Fruit fly (Drosophila melanogaster): ENCODE measurements around the gene png.

png gene

DNA sequence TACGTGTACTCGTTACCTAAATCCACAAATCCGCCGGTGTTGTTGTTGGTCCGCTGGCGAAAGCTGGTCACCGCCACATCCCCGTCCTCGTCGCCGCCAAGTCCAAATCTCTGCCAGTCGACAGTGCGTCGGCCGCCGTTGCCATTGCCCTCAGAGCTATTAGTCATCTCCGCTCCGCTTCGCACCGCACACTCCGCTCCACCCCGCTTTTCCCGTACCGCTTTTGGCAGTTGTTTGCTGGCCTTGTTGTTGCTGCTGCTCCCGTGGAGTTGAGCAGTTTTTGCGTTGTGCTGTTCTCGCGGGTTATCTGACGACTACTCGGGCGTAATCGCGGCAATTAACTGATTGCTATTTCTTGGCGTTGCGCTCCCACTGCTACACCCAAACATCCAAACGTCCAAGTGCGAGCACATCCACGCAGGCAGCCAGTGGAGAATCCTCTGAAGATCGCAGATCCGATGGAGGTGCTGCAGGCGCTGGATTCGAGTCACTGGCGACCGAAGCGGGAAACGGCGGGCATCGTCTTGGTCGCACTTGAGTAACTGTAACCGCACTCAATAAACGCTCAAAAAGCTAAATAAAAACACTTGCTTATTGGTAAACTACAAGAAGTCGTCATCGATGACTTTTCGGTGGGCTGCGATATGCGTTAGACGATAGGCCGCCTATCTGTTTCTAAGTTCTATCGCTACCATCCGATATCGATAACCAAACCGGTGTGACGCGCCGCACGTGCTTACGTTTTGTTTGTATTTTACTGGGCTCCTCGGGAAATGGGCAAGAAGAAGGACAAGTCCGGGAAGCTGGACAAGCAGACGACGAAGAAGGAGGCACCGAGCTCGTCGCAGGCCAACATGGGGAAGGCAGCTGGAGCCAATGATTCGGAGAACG, 3.8 kb downstream of the png start, which contains the start of the genes CG12773 and CG11417 (continued):
- TF ChIP-seq psq (GFP tag; optimal IDR thresholded peaks at IDR 0.05) (no peak), ind (GFP tag; optimal IDR thresholded peaks at IDR 0.05) (no peak), eyg (GFP tag; optimal IDR thresholded peaks at IDR 0.05) (no peak), yki (optimal IDR thresholded peaks at IDR 0.05) (no peak), sd (tag; optimal IDR thresholded peaks at IDR 0.05) (no peak), CG17829 (tag; optimal IDR thresholded peaks at IDR 0.05) (no peak), CG10543 (GFP tag; optimal IDR thresholded peaks at IDR 0.05) (peak; percentile 1), CG12071 (GFP tag; optimal IDR thresholded peaks at IDR 0.05) (no peak), chif (GFP tag; optimal IDR thresholded peaks at IDR 0.05) (no peak), Bdp1 (GFP tag; optimal IDR thresholded peaks at IDR 0.05) (no peak), CG8089 (GFP tag; optimal IDR thresholded peaks at IDR 0.05) (no peak), CG3065 (GFP tag; optimal IDR thresholded peaks at IDR 0.05) (no peak), stc (GFP tag; IDR thresholded peaks at IDR 0.05) (no peak), tup (GFP tag; optimal IDR thresholded peaks at IDR 0.05) (no peak), fu2 (GFP tag; optimal IDR thresholded peaks at IDR 0.05) (no peak), CG2889 (GFP tag; IDR thresholded peaks at IDR 0.05) (no peak), vvl (GFP tag; IDR thresholded peaks at IDR 0.05) (no peak), CrebB (tag; optimal IDR thresholded peaks at IDR 0.05) (no peak), salm (tag; optimal IDR thresholded peaks at IDR 0.05) (no peak), gcm2 (GFP tag; optimal IDR thresholded peaks at IDR 0.05) (no peak), CG6272 (GFP tag; IDR thresholded peaks at IDR 0.05) (no peak), CG4820 (GFP tag; optimal IDR thresholded peaks at IDR 0.05) (no peak), Six4 (GFP tag; optimal IDR thresholded peaks at IDR 0.05) (no peak), mam (GFP tag; optimal IDR thresholded peaks at IDR 0.05) (no peak), odd (GFP tag; optimal IDR thresholded peaks at IDR 0.05) (no peak), Hand (GFP tag; optimal IDR thresholded peaks at IDR 0.05) (no peak), CG4730 (GFP tag; IDR thresholded peaks at IDR 0.05) (no peak), CG12219 (GFP tag; optimal IDR thresholded peaks at IDR 0.05) (no peak), Hr51 (GFP tag; optimal IDR thresholded peaks at IDR 0.05) (no peak), Hr39 (optimal IDR thresholded peaks at IDR 0.05) (no peak), D19A (tag; optimal IDR thresholded peaks at IDR 0.05) (no peak), C15 (GFP tag; IDR thresholded peaks at IDR 0.05) (no peak), CG7271 (tag; optimal IDR thresholded peaks at IDR 0.05) (no peak), Nf-YB (GFP tag; optimal IDR thresholded peaks at IDR 0.05) (no peak), YL-1 (GFP tag; optimal IDR thresholded peaks at IDR 0.05) (peak; percentile 23), Hr3 (GFP tag; optimal IDR thresholded peaks at IDR 0.05) (no peak), oc (tag; optimal IDR thresholded peaks at IDR 0.05) (no peak), sens-2 (GFP tag; IDR thresholded peaks at IDR 0.05) (no peak), Pdp1 (GFP tag; optimal IDR thresholded peaks at IDR 0.05) (no peak), CG15696 (tag; optimal IDR thresholded peaks at IDR 0.05) (no peak), ac (GFP tag; optimal IDR thresholded peaks at IDR 0.05) (no peak), slbo (GFP tag; IDR thresholded peaks at IDR 0.05) (no peak), mld (GFP tag; IDR thresholded peaks at IDR 0.05; ENCODE audit: partially characterized antibody) (peak; percentile 91), Med (GFP tag) (peak; percentile 63), kni (GFP tag; optimal IDR thresholded peaks at IDR 0.05) (no peak), p53 (GFP tag; optimal IDR thresholded peaks at IDR 0.05) (no peak), croc (GFP tag; conservative IDR thresholded peaks at IDR 0.05) (no peak), Side (GFP tag; optimal IDR thresholded peaks at IDR 0.05) (no peak), otp (GFP tag; IDR thresholded peaks at IDR 0.05) (no peak), bab2 (GFP tag; optimal IDR thresholded peaks at IDR 0.05) (no peak), Sry-β (GFP tag; optimal IDR thresholded peaks at IDR 0.05) (no peak)
